Fruit fly (Drosophila melanogaster): ENCODE measurements around the gene CapaR.
A peak's percentile ranks its signal among the peaks of the same experiment; 100 is the strongest.

The CapaR gene

dm6 chr3L:21515823-21516715, 45.9 kb downstream of the CapaR start, which contains the start of the genes SAK and Cdk12:
SAK (minus strand) TSS chr3L:21515887.
Cdk12 (plus strand) TSS chr3L:21516306.
- peak; percentile 71; the same call in 1 of the 4 replicates for TF ChIP-seq chinmo (GFP tag; IDR thresholded peaks at IDR 0.05; ENCODE audit: partially characterized antibody)
- 0 out of 3 replicates have a peak, but pooled peaks have one; percentile 30 for TF ChIP-seq gce (GFP tag; IDR thresholded peaks at IDR 0.05)
- TF ChIP-seq en (GFP tag; optimal IDR thresholded peaks at IDR 0.05) = no peak
- peak; percentile 82 for TF ChIP-seq lilli (GFP tag; optimal IDR thresholded peaks at IDR 0.05)
- no peak; the same call in 1 of the 2 replicates for TF ChIP-seq CG4730 (GFP tag; IDR thresholded peaks at IDR 0.05)
- TF ChIP-seq fd64A (GFP tag; optimal IDR thresholded peaks at IDR 0.05) = peak; percentile 16
- peak; percentile 38 for TF ChIP-seq CG10565 (GFP tag; optimal IDR thresholded peaks at IDR 0.05)
- TF ChIP-seq ranshi (GFP tag; IDR thresholded peaks at IDR 0.05) = peak; percentile 67; the same call in 1 of the 2 replicates
- TF ChIP-seq H2.0 (GFP tag; IDR thresholded peaks at IDR 0.05) = peak; percentile 69
- peak; percentile 84 for TF ChIP-seq Rfx (GFP tag; IDR thresholded peaks at IDR 0.05)
- 0 out of 3 replicates have a peak, but pooled peaks have one; percentile 46 for TF ChIP-seq CG2199 (GFP tag; IDR thresholded peaks at IDR 0.05)
- TF ChIP-seq lbe (GFP tag; optimal IDR thresholded peaks at IDR 0.05) = peak; percentile 65
- no peak for TF ChIP-seq mld (GFP tag; IDR thresholded peaks at IDR 0.05; ENCODE audit: partially characterized antibody)
- TF ChIP-seq CG11085 (GFP tag; IDR thresholded peaks at IDR 0.05) = peak; percentile 81
- peak; percentile 18; the same call in 1 of the 3 replicates for TF ChIP-seq Doc3 (GFP tag; IDR thresholded peaks at IDR 0.05; ENCODE audit: partially characterized antibody)
- peak; percentile 58 for TF ChIP-seq bab2 (GFP tag; optimal IDR thresholded peaks at IDR 0.05)
- peak; percentile 5 for TF ChIP-seq ac (GFP tag; optimal IDR thresholded peaks at IDR 0.05)
- peak; percentile 77 for TF ChIP-seq nerfin-1 (tag; optimal IDR thresholded peaks at IDR 0.05)
- TF ChIP-seq NFAT (GFP tag; IDR thresholded peaks at IDR 0.05) = peak; percentile 84
- peak; percentile 82 for TF ChIP-seq CG10147 (GFP tag; optimal IDR thresholded peaks at IDR 0.05)
- no peak for TF ChIP-seq p53 (GFP tag; optimal IDR thresholded peaks at IDR 0.05)
- peak in 1 of 2 experiments; percentile 33 for TF ChIP-seq crp (GFP tag; optimal IDR thresholded peaks at IDR 0.05)
- TF ChIP-seq slbo (GFP tag; IDR thresholded peaks at IDR 0.05) = peak; percentile 92
- peak; percentile 57 for TF ChIP-seq CG34376 (GFP tag; optimal IDR thresholded peaks at IDR 0.05)
- peak; percentile 45; the same call in 1 of the 2 replicates for TF ChIP-seq dati (GFP tag; IDR thresholded peaks at IDR 0.05)
- peak; percentile 65 for TF ChIP-seq CG30431 (GFP tag; optimal IDR thresholded peaks at IDR 0.05)
- no peak for TF ChIP-seq CG17186 (GFP tag; optimal IDR thresholded peaks at IDR 0.05)
- TF ChIP-seq ash1 (GFP tag; optimal IDR thresholded peaks at IDR 0.05) = no peak
- peak; percentile 69 for TF ChIP-seq exex (tag; optimal IDR thresholded peaks at IDR 0.05)
- TF ChIP-seq CG15479 (GFP tag; optimal IDR thresholded peaks at IDR 0.05) = peak; percentile 12
- peak; percentile 55; the same call in 2 of the 3 replicates for TF ChIP-seq CG16813 (GFP tag; IDR thresholded peaks at IDR 0.05; ENCODE audit: partially characterized antibody)
- peak; percentile 80 for TF ChIP-seq Rx (GFP tag; IDR thresholded peaks at IDR 0.05)
- TF ChIP-seq CrebB (tag; optimal IDR thresholded peaks at IDR 0.05) = peak; percentile 38
- peak; percentile 56 for TF ChIP-seq Bdp1 (GFP tag; optimal IDR thresholded peaks at IDR 0.05)
- no peak for TF ChIP-seq Deaf1 (tag; optimal IDR thresholded peaks at IDR 0.05)
- peak; percentile 65 for TF ChIP-seq kah (GFP tag; optimal IDR thresholded peaks at IDR 0.05)
- TF ChIP-seq az2 (GFP tag; optimal IDR thresholded peaks at IDR 0.05) = peak; percentile 86
- no peak for TF ChIP-seq zf30C (GFP tag; optimal IDR thresholded peaks at IDR 0.05)
- peak; percentile 76 for TF ChIP-seq wdn (GFP tag; IDR thresholded peaks at IDR 0.05)
- TF ChIP-seq CG11696 (GFP tag; IDR thresholded peaks at IDR 0.05) = no peak; the same call in 1 of the 2 replicates
- no peak for TF ChIP-seq Tbp (GFP tag; optimal IDR thresholded peaks at IDR 0.05)
- TF ChIP-seq vvl (GFP tag; IDR thresholded peaks at IDR 0.05) = peak; percentile 88
- no peak for TF ChIP-seq repo (GFP tag; optimal IDR thresholded peaks at IDR 0.05)
- TF ChIP-seq esg (GFP tag; conservative IDR thresholded peaks at IDR 0.05) = peak; percentile 75
- peak; percentile 36 for TF ChIP-seq CG8089 (GFP tag; optimal IDR thresholded peaks at IDR 0.05)
- peak; percentile 75 for TF ChIP-seq CG4404 (GFP tag; IDR thresholded peaks at IDR 0.05)
- peak; percentile 76 for TF ChIP-seq CG32772 (GFP tag; IDR thresholded peaks at IDR 0.05)
- peak; percentile 81 for TF ChIP-seq klu (GFP tag; IDR thresholded peaks at IDR 0.05)

Data from whole organism, embryonic.